Fruit fly (Drosophila melanogaster) S2 (cell line): ENCODE measurements around the gene SdhC.

ENCODE experiments used
- CG8478 ChIP-seq: fragments of >200 bp; optimal IDR thresholded peaks from 2 replicates; lab custom pipeline; 2018
- CTCF ChIP-seq, 2 experiments: fragments of >200 bp; optimal IDR thresholded peaks; 2 replicates each; lab custom pipeline; 2018

- TF ChIP-seq CG8478 (lab: Kevin White, UChicago) (no peak), CTCF (optimal IDR thresholded peaks at IDR 0.05; lab: Kevin White, UChicago) (no peak)
Measured at dm6 chr3R:11178300-11178699, 31.3 kb downstream of the SdhC start.
